Worm (Caenorhabditis elegans) whole organism, late embryonic: Measurements from ENCODE around the gene snx-1.

Experiments
- C38D4.7 ChIP-seq: fragments of 200-800 bp; sonication (Bioruptor generic); optimal IDR thresholded peaks from 2 replicates; lab custom pipeline; 2018; ENCODE audit warnings: mild to moderate bottlenecking, missing genetic modification characterization, moderate library complexity, missing compliant biosample characterization
- T23F11.4 ChIP-seq: fragments of 200-800 bp; sonication (Bioruptor generic); optimal IDR thresholded peaks from 2 replicates; lab custom pipeline; 2018; ENCODE audit warnings: mild to moderate bottlenecking, missing genetic modification characterization, missing compliant biosample characterization
- ama-1 ChIP-seq: fragments of 150-350 bp; optimal IDR thresholded peaks from 2 replicates; lab custom pipeline; 2014
- ceh-14 ChIP-seq: sonication (generic microtip); optimal IDR thresholded peaks from 2 replicates; lab custom pipeline; 2016; ENCODE audit warnings: missing genotype, missing genetic modification characterization, missing compliant biosample characterization
- ceh-18 ChIP-seq: sonication (generic microtip); optimal IDR thresholded peaks from 2 replicates; lab custom pipeline; 2016; ENCODE audit warnings: missing genetic modification characterization, missing compliant biosample characterization
- ceh-19 ChIP-seq: fragments of 200-800 bp; sonication (Bioruptor generic); optimal IDR thresholded peaks from 2 replicates; lab custom pipeline; 2018; ENCODE audit warnings: mild to moderate bottlenecking, missing genetic modification characterization, missing compliant biosample characterization
- ceh-24 ChIP-seq: sonication (generic microtip); optimal IDR thresholded peaks from 2 replicates; lab custom pipeline; 2016; ENCODE audit warnings: mild to moderate bottlenecking, missing genetic modification characterization, missing compliant biosample characterization
- ceh-30 ChIP-seq: fragments of 150-350 bp; optimal IDR thresholded peaks from 2 replicates; lab custom pipeline; 2014; ENCODE audit warnings: missing biosample characterization, missing genetic modification characterization
- ceh-31 ChIP-seq: sonication (generic microtip); optimal IDR thresholded peaks from 2 replicates; lab custom pipeline; 2016; ENCODE audit warnings: missing genetic modification characterization, missing compliant biosample characterization
- ceh-34 ChIP-seq: sonication (generic microtip); optimal IDR thresholded peaks from 2 replicates; lab custom pipeline; 2016; ENCODE audit warnings: mild to moderate bottlenecking, missing genetic modification characterization, missing compliant biosample characterization
- ceh-48 ChIP-seq: sonication (generic microtip); optimal IDR thresholded peaks from 2 replicates; lab custom pipeline; 2016; ENCODE audit warnings: missing genetic modification characterization, inconsistent platforms, missing compliant biosample characterization
- che-1 ChIP-seq: sonication (generic microtip); optimal IDR thresholded peaks from 2 replicates; lab custom pipeline; 2016; ENCODE audit warnings: mild to moderate bottlenecking, missing genetic modification characterization, missing compliant biosample characterization
- dmd-4 ChIP-seq: sonication (generic microtip); optimal IDR thresholded peaks from 2 replicates; lab custom pipeline; 2016; ENCODE audit warnings: borderline replicate concordance, missing genetic modification characterization, missing compliant biosample characterization
- elt-2 ChIP-seq: sonication (generic microtip); optimal IDR thresholded peaks from 2 replicates; lab custom pipeline; 2016; ENCODE audit warnings: missing genetic modification reagents, missing genetic modification characterization, missing compliant biosample characterization
- ets-4 ChIP-seq: sonication (generic microtip); optimal IDR thresholded peaks from 2 replicates; lab custom pipeline; 2016; ENCODE audit warnings: missing genetic modification characterization, missing compliant biosample characterization
- eyg-1 ChIP-seq: sonication (generic microtip); optimal IDR thresholded peaks from 2 replicates; lab custom pipeline; 2016; ENCODE audit warnings: missing genotype, missing genetic modification characterization, missing compliant biosample characterization
- fkh-10 ChIP-seq: fragments of 150-350 bp; optimal IDR thresholded peaks from 2 replicates; lab custom pipeline; 2014; ENCODE audit warnings: missing biosample characterization, missing genetic modification reagents, missing genetic modification characterization
- fkh-6 ChIP-seq: sonication (generic microtip); optimal IDR thresholded peaks from 2 replicates; lab custom pipeline; 2016; ENCODE audit warnings: missing genetic modification characterization, missing compliant biosample characterization
- gmeb-2 ChIP-seq: sonication (generic microtip); optimal IDR thresholded peaks from 2 replicates; lab custom pipeline; 2016; ENCODE audit warnings: missing genetic modification characterization, inconsistent platforms, missing compliant biosample characterization
- hlh-15 ChIP-seq: sonication (generic microtip); optimal IDR thresholded peaks from 2 replicates; lab custom pipeline; 2016; ENCODE audit warnings: missing genetic modification characterization, missing compliant biosample characterization
- hlh-30 ChIP-seq: sonication (generic microtip); optimal IDR thresholded peaks from 2 replicates; lab custom pipeline; 2017; ENCODE audit warnings: antibody characterized with exemption, missing genetic modification characterization, missing compliant biosample characterization; ENCODE audit not compliant: insufficient read depth
- hlh-6 ChIP-seq: sonication (generic microtip); optimal IDR thresholded peaks from 2 replicates; lab custom pipeline; 2016; ENCODE audit warnings: missing genotype, missing genetic modification characterization, missing compliant biosample characterization
- lim-6 ChIP-seq: sonication (generic microtip); optimal IDR thresholded peaks from 2 replicates; lab custom pipeline; 2016; ENCODE audit warnings: missing genetic modification characterization, missing compliant biosample characterization
- lin-11 ChIP-seq: fragments of 200-800 bp; sonication (Bioruptor generic); optimal IDR thresholded peaks from 2 replicates; lab custom pipeline; 2018; ENCODE audit warnings: mild to moderate bottlenecking, missing genetic modification characterization, missing compliant biosample characterization
- madf-2 ChIP-seq: sonication (generic microtip); optimal IDR thresholded peaks from 2 replicates; lab custom pipeline; 2017; ENCODE audit warnings: missing genetic modification characterization, missing compliant biosample characterization
- mec-3 ChIP-seq: sonication (generic microtip); optimal IDR thresholded peaks from 2 replicates; lab custom pipeline; 2016; ENCODE audit warnings: borderline replicate concordance, missing genetic modification characterization, missing compliant biosample characterization
- nhr-11 ChIP-seq: fragments of 150-350 bp; optimal IDR thresholded peaks from 2 replicates; lab custom pipeline; 2014; ENCODE audit warnings: missing biosample characterization, missing genetic modification characterization
- nhr-232 ChIP-seq: sonication (generic microtip); optimal IDR thresholded peaks from 2 replicates; lab custom pipeline; 2016; ENCODE audit warnings: missing genetic modification characterization, missing compliant biosample characterization
- odd-2 ChIP-seq: sonication (generic microtip); optimal IDR thresholded peaks from 2 replicates; lab custom pipeline; 2017; ENCODE audit warnings: antibody characterized with exemption, mild to moderate bottlenecking, missing genetic modification characterization, missing compliant biosample characterization
- pat-9 ChIP-seq: fragments of 200-800 bp; sonication (Bioruptor generic); optimal IDR thresholded peaks from 2 replicates; lab custom pipeline; 2018; ENCODE audit warnings: mild to moderate bottlenecking, missing genetic modification characterization, moderate library complexity, missing compliant biosample characterization
- pax-1 ChIP-seq: fragments of 150-350 bp; optimal IDR thresholded peaks from 2 replicates; lab custom pipeline; 2014; ENCODE audit warnings: missing biosample characterization, missing genetic modification characterization
- pha-2 ChIP-seq: sonication (generic microtip); optimal IDR thresholded peaks from 2 replicates; lab custom pipeline; 2017; ENCODE audit warnings: mild to moderate bottlenecking, missing genetic modification characterization, missing compliant biosample characterization
- pqm-1 ChIP-seq: sonication (generic microtip); optimal IDR thresholded peaks from 2 replicates; lab custom pipeline; 2016; ENCODE audit warnings: missing genetic modification characterization, missing compliant biosample characterization
- tbx-2 ChIP-seq: sonication (generic microtip); optimal IDR thresholded peaks from 2 replicates; lab custom pipeline; 2016; ENCODE audit warnings: missing genetic modification characterization, missing compliant biosample characterization
- unc-86 ChIP-seq: sonication (generic microtip); optimal IDR thresholded peaks from 2 replicates; lab custom pipeline; 2016; ENCODE audit warnings: missing genetic modification characterization, missing compliant biosample characterization
- zip-5 ChIP-seq: sonication (generic microtip); optimal IDR thresholded peaks from 2 replicates; lab custom pipeline; 2016; ENCODE audit warnings: missing genetic modification characterization, missing compliant biosample characterization

The snx-1 gene

ce11 chrX:1126207-1126606 is 2.6 kb upstream of the snx-1 start:
- no peak for TF ChIP-seq nhr-11
- TF ChIP-seq pax-1 (tag; lab: Kevin White, UChicago): no peak
- TF ChIP-seq zip-5 (tag; lab: Kevin White, UChicago): no peak
- TF ChIP-seq ets-4 (tag; lab: Kevin White, UChicago): no peak
- no peak for TF ChIP-seq che-1
- no peak for TF ChIP-seq pqm-1 (tag; lab: Kevin White, UChicago)

- TF ChIP-seq lim-6 (tag; lab: Kevin White, UChicago): no peak
- no peak for TF ChIP-seq fkh-6 (tag; lab: Kevin White, UChicago)
- TF ChIP-seq eyg-1: no peak
- no peak for TF ChIP-seq fkh-10 (GFP tag; lab: Kevin White, UChicago)
- no peak for TF ChIP-seq nhr-232
- no peak for TF ChIP-seq hlh-6
- TF ChIP-seq ceh-34 (tag; lab: Kevin White, UChicago): no peak
- TF ChIP-seq ceh-18 (tag; lab: Kevin White, UChicago): no peak
- no peak for TF ChIP-seq pax-1 (tag; lab: Kevin White, UChicago)
- TF ChIP-seq hlh-30 (tag; lab: Kevin White, UChicago): no peak
- no peak for TF ChIP-seq madf-2 (tag; lab: Kevin White, UChicago)
- TF ChIP-seq ceh-30 (tag; lab: Kevin White, UChicago): no peak
- no peak for TF ChIP-seq T23F11.4 (GFP tag; lab: Kevin White, UChicago)
- TF ChIP-seq ceh-24 (tag; lab: Kevin White, UChicago): no peak
Measured at ce11 chrX:1141617-1142016, 12.8 kb downstream of the snx-1 start.

- TF ChIP-seq lim-6 (tag; lab: Kevin White, UChicago) (no peak), ceh-48 (tag; lab: Kevin White, UChicago) (no peak), ceh-14 (tag; lab: Kevin White, UChicago) (no peak), pqm-1 (tag; lab: Kevin White, UChicago) (no peak), eyg-1 (no peak), ama-1 (lab: Kevin White, UChicago) (no peak), unc-86 (tag; lab: Kevin White, UChicago) (no peak), hlh-15 (tag; lab: Kevin White, UChicago) (no peak), mec-3 (tag; lab: Kevin White, UChicago) (no peak), dmd-4 (tag; lab: Kevin White, UChicago) (no peak), ceh-19 (no peak), che-1 (no peak)
Measured at ce11 chrX:1147394-1147793, 18.6 kb downstream of the snx-1 start.

ce11 chrX:1148438-1148837 is 19.7 kb downstream of the snx-1 start, which contains the start of the genes R193.2 and R193.6:
TSS of gene R193.2 (minus strand) at chrX:1148585.
TSS of gene R193.6 (plus strand) at chrX:1148787.
- TF ChIP-seq pha-2: no peak
- no peak for TF ChIP-seq ceh-31 (tag; lab: Kevin White, UChicago)
- TF ChIP-seq gmeb-2 (tag; lab: Kevin White, UChicago): no peak
- no peak for TF ChIP-seq odd-2 (tag; lab: Kevin White, UChicago)
- TF ChIP-seq elt-2 (tag; lab: Kevin White, UChicago): peak; percentile 43
- TF ChIP-seq hlh-30 (tag; lab: Kevin White, UChicago): no peak
- TF ChIP-seq, all 69 proteins: peak for 1

ce11 chrX:1154648-1155047 is 25.9 kb downstream of the snx-1 start, which contains the start of gene R193.1:
TSS of gene R193.1 (plus strand) at chrX:1154948.
- TF ChIP-seq ceh-24 (tag; lab: Kevin White, UChicago) (no peak), hlh-15 (tag; lab: Kevin White, UChicago) (no peak), lin-11 (tag; lab: Kevin White, UChicago) (no peak), C38D4.7 (GFP tag; lab: Kevin White, UChicago) (no peak), che-1 (no peak), pat-9 (no peak), tbx-2 (tag; lab: Kevin White, UChicago) (no peak)
